Fruit fly (Drosophila melanogaster): ENCODE measurements around the gene CG32069.

The CG32069 gene

dm6 chr3L:11091943-11092609, 29.7 kb upstream of the CG32069 start:
- TF ChIP-seq usp (GFP tag; optimal IDR thresholded peaks at IDR 0.05) = no peak
- TF ChIP-seq EcR (GFP tag; optimal IDR thresholded peaks at IDR 0.05) = no peak
- TF ChIP-seq pan (optimal IDR thresholded peaks at IDR 0.05) = no peak
- TF ChIP-seq psq (optimal IDR thresholded peaks at IDR 0.05) = no peak
- TF ChIP-seq Dll (optimal IDR thresholded peaks at IDR 0.05) = no peak
- TF ChIP-seq CG8478 (optimal IDR thresholded peaks at IDR 0.05) = no peak

dm6 chr3L:11089805-11090440, 27.5 kb upstream of the CG32069 start:
- TF ChIP-seq pan (optimal IDR thresholded peaks at IDR 0.05) (no peak), usp (GFP tag; optimal IDR thresholded peaks at IDR 0.05) (no peak), EcR (GFP tag; optimal IDR thresholded peaks at IDR 0.05) (no peak), CG8478 (optimal IDR thresholded peaks at IDR 0.05) (no peak), psq (optimal IDR thresholded peaks at IDR 0.05) (no peak), Dll (optimal IDR thresholded peaks at IDR 0.05) (no peak)

dm6 chr3L:11085810-11086209, 23.4 kb upstream of the CG32069 start:
- TF ChIP-seq Dll (optimal IDR thresholded peaks at IDR 0.05) (no peak), pan (optimal IDR thresholded peaks at IDR 0.05) (no peak), usp (GFP tag; optimal IDR thresholded peaks at IDR 0.05) (no peak), EcR (GFP tag; optimal IDR thresholded peaks at IDR 0.05) (no peak), psq (optimal IDR thresholded peaks at IDR 0.05) (no peak), CG8478 (optimal IDR thresholded peaks at IDR 0.05) (no peak)

- TF ChIP-seq usp (GFP tag; optimal IDR thresholded peaks at IDR 0.05) (no peak), pan (optimal IDR thresholded peaks at IDR 0.05) (no peak), psq (optimal IDR thresholded peaks at IDR 0.05) (no peak), Dll (optimal IDR thresholded peaks at IDR 0.05) (no peak), CG8478 (optimal IDR thresholded peaks at IDR 0.05) (no peak), EcR (GFP tag; optimal IDR thresholded peaks at IDR 0.05) (no peak)
These were observed 22.3 kb upstream of the CG32069 start for dm6 chr3L:11084557-11085231.

- TF ChIP-seq psq (optimal IDR thresholded peaks at IDR 0.05) = no peak
- TF ChIP-seq CG8478 (optimal IDR thresholded peaks at IDR 0.05) = no peak
- no peak for TF ChIP-seq Dll (optimal IDR thresholded peaks at IDR 0.05)
- no peak for TF ChIP-seq usp (GFP tag; optimal IDR thresholded peaks at IDR 0.05)
- TF ChIP-seq pan (optimal IDR thresholded peaks at IDR 0.05) = no peak
- no peak for TF ChIP-seq EcR (GFP tag; optimal IDR thresholded peaks at IDR 0.05)
These were observed 21.2 kb upstream of the CG32069 start for dm6 chr3L:11083605-11084004.

- TF ChIP-seq Dll (optimal IDR thresholded peaks at IDR 0.05) (no peak), usp (GFP tag; optimal IDR thresholded peaks at IDR 0.05) (no peak), EcR (GFP tag; optimal IDR thresholded peaks at IDR 0.05) (no peak), CG8478 (optimal IDR thresholded peaks at IDR 0.05) (no peak), pan (optimal IDR thresholded peaks at IDR 0.05) (no peak), psq (optimal IDR thresholded peaks at IDR 0.05) (no peak)
These were observed 11.8 kb upstream of the CG32069 start, which contains the start of the genes Pfdn2 and Noc1 for dm6 chr3L:11074043-11074853. Gene Pfdn2 (minus strand): TSS chr3L:11074388. Gene Noc1 (plus strand): TSS chr3L:11074769.

dm6 chr3L:11071057-11071456, 8.6 kb upstream of the CG32069 start:
- TF ChIP-seq usp (GFP tag; optimal IDR thresholded peaks at IDR 0.05) (no peak), CG8478 (optimal IDR thresholded peaks at IDR 0.05) (no peak), psq (optimal IDR thresholded peaks at IDR 0.05) (no peak), pan (optimal IDR thresholded peaks at IDR 0.05) (no peak), EcR (GFP tag; optimal IDR thresholded peaks at IDR 0.05) (no peak)

dm6 chr3L:11070372-11070854, 8.0 kb upstream of the CG32069 start, which contains the start of gene Mocs1:
Gene Mocs1 (plus strand): TSS chr3L:11070526.
- no peak for TF ChIP-seq Dll (optimal IDR thresholded peaks at IDR 0.05)
- no peak for TF ChIP-seq CG8478 (optimal IDR thresholded peaks at IDR 0.05)
- no peak for TF ChIP-seq usp (GFP tag; optimal IDR thresholded peaks at IDR 0.05)
- TF ChIP-seq psq (optimal IDR thresholded peaks at IDR 0.05) = no peak
- no peak for TF ChIP-seq EcR (GFP tag; optimal IDR thresholded peaks at IDR 0.05)
- no peak for TF ChIP-seq pan (optimal IDR thresholded peaks at IDR 0.05)

- no peak for TF ChIP-seq CG8478 (optimal IDR thresholded peaks at IDR 0.05)
- no peak for TF ChIP-seq psq (optimal IDR thresholded peaks at IDR 0.05)
- TF ChIP-seq pan (optimal IDR thresholded peaks at IDR 0.05) = no peak
- no peak for TF ChIP-seq usp (GFP tag; optimal IDR thresholded peaks at IDR 0.05)
- no peak for TF ChIP-seq EcR (GFP tag; optimal IDR thresholded peaks at IDR 0.05)
These were observed 7.3 kb upstream of the CG32069 start, which contains the start of gene CG6310 for dm6 chr3L:11069764-11070163. Gene CG6310 (minus strand): TSS chr3L:11069864.

- TF ChIP-seq pan (optimal IDR thresholded peaks at IDR 0.05) = no peak
- TF ChIP-seq CG8478 (optimal IDR thresholded peaks at IDR 0.05) = no peak
- TF ChIP-seq Dll (optimal IDR thresholded peaks at IDR 0.05) = no peak
- TF ChIP-seq psq (optimal IDR thresholded peaks at IDR 0.05) = no peak
- no peak for TF ChIP-seq usp (GFP tag; optimal IDR thresholded peaks at IDR 0.05)
- no peak for TF ChIP-seq EcR (GFP tag; optimal IDR thresholded peaks at IDR 0.05)
These were observed 3.4 kb upstream of the CG32069 start for dm6 chr3L:11065850-11066249.

dm6 chr3L:11064689-11065088, 2.3 kb upstream of the CG32069 start, which contains the start of the genes CG32075, CG45101 and SuUR:
Gene CG32075 (minus strand): TSS chr3L:11064941.
Gene CG45101 (plus strand): TSS chr3L:11064991.
Gene SuUR (plus strand): TSS chr3L:11064991.
- TF ChIP-seq CG8478 (optimal IDR thresholded peaks at IDR 0.05) (no peak), usp (GFP tag; optimal IDR thresholded peaks at IDR 0.05) (no peak), psq (optimal IDR thresholded peaks at IDR 0.05) (no peak), Dll (optimal IDR thresholded peaks at IDR 0.05) (no peak), EcR (GFP tag; optimal IDR thresholded peaks at IDR 0.05) (no peak), pan (optimal IDR thresholded peaks at IDR 0.05) (no peak)
